Worm (Caenorhabditis elegans) whole organism, late embryonic: Measurements from ENCODE around the gene angl-1.

ENCODE experiments used
- F13H6.1 ChIP-seq: sonication (generic microtip); optimal IDR thresholded peaks from 2 replicates; lab custom pipeline; 2016; ENCODE audit warnings: missing genetic modification characterization, missing compliant biosample characterization
- ama-1 ChIP-seq: fragments of 150-350 bp; optimal IDR thresholded peaks from 2 replicates; lab custom pipeline; 2014
- ceh-34 ChIP-seq: sonication (generic microtip); optimal IDR thresholded peaks from 2 replicates; lab custom pipeline; 2016; ENCODE audit warnings: mild to moderate bottlenecking, missing genetic modification characterization, missing compliant biosample characterization
- ceh-6 ChIP-seq: fragments of 200-800 bp; sonication (Bioruptor generic); optimal IDR thresholded peaks from 2 replicates; lab custom pipeline; 2018; ENCODE audit warnings: mild to moderate bottlenecking, missing genetic modification characterization, missing compliant biosample characterization
- dmd-4 ChIP-seq: sonication (generic microtip); optimal IDR thresholded peaks from 2 replicates; lab custom pipeline; 2016; ENCODE audit warnings: borderline replicate concordance, missing genetic modification characterization, missing compliant biosample characterization
- dve-1 ChIP-seq: sonication (generic microtip); optimal IDR thresholded peaks from 2 replicates; lab custom pipeline; 2017; ENCODE audit warnings: antibody characterized with exemption, mild to moderate bottlenecking, missing genetic modification characterization, missing compliant biosample characterization
- elt-2 ChIP-seq: sonication (generic microtip); optimal IDR thresholded peaks from 2 replicates; lab custom pipeline; 2016; ENCODE audit warnings: missing genetic modification reagents, missing genetic modification characterization, missing compliant biosample characterization
- ets-4 ChIP-seq: sonication (generic microtip); optimal IDR thresholded peaks from 2 replicates; lab custom pipeline; 2016; ENCODE audit warnings: missing genetic modification characterization, missing compliant biosample characterization
- pat-9 ChIP-seq: fragments of 200-800 bp; sonication (Bioruptor generic); optimal IDR thresholded peaks from 2 replicates; lab custom pipeline; 2018; ENCODE audit warnings: mild to moderate bottlenecking, missing genetic modification characterization, moderate library complexity, missing compliant biosample characterization
- rnt-1 ChIP-seq: sonication (generic microtip); optimal IDR thresholded peaks from 2 replicates; lab custom pipeline; 2016; ENCODE audit warnings: missing genetic modification characterization, missing compliant biosample characterization
- syd-9 ChIP-seq: sonication (generic microtip); optimal IDR thresholded peaks from 2 replicates; lab custom pipeline; 2016; ENCODE audit warnings: mild to moderate bottlenecking, missing genetic modification characterization, moderate library complexity, missing compliant biosample characterization
- tbx-7 ChIP-seq: sonication (generic microtip); optimal IDR thresholded peaks from 2 replicates; lab custom pipeline; 2016; ENCODE audit warnings: missing genotype, missing genetic modification characterization, missing compliant biosample characterization

DNA sequence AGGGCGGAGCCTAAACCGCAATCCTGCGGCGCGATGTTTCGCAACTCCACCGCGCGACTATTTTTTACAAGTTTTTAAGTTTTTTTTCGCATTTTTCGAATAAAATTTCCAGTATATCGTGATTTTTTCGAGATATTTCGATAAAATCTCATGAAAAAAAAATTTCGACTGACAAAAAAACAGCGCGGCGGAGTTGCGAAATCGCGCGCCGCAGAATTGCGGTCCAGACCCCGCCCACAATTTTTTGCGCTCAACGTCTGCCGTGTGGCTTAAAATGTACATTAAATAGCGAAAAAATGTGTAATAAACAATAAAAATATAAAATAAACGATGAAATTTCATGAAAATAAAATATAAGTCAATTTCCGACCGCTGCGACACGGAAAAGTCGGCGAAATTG is 44.8 kb downstream of the angl-1 start:
- TF ChIP-seq ama-1 (lab: Kevin White, UChicago), result no peak
- no peak for TF ChIP-seq ceh-34 (tag; lab: Kevin White, UChicago)
- TF ChIP-seq syd-9 (tag; lab: Kevin White, UChicago), result no peak
- TF ChIP-seq dve-1 (tag; lab: Kevin White, UChicago), result no peak
- peak; percentile 8 for TF ChIP-seq elt-2 (tag; lab: Kevin White, UChicago)
- no peak for TF ChIP-seq ceh-6 (GFP tag; lab: Kevin White, UChicago)
- TF ChIP-seq dmd-4 (tag; lab: Kevin White, UChicago), result no peak
- no peak for TF ChIP-seq pat-9 (tag; lab: Kevin White, UChicago)
- TF ChIP-seq tbx-7, result no peak
- TF ChIP-seq rnt-1 (tag; lab: Kevin White, UChicago), result no peak
- no peak for TF ChIP-seq ets-4 (tag; lab: Kevin White, UChicago)
- TF ChIP-seq F13H6.1 (tag; lab: Kevin White, UChicago), result no peak
